Fruit fly (Drosophila melanogaster): ENCODE measurements around the gene CadN.

dm6 chr2L:17783477-17783876, 5.3 kb upstream of the CadN start:
- TF ChIP-seq CG31627 (GFP tag; optimal IDR thresholded peaks at IDR 0.05) (no peak), CG6854 (GFP tag; optimal IDR thresholded peaks at IDR 0.05) (no peak), CG11762 (GFP tag; optimal IDR thresholded peaks at IDR 0.05; ENCODE audit: insufficient read depth) (no peak)

Measured in whole organism, prepupa.